Fruit fly (Drosophila melanogaster) whole organism, prepupa: ENCODE measurements around the gene TwdlY.

Experiments
- CG10631 ChIP-seq: fragments of 200-800 bp; sonication (Bioruptor generic); optimal IDR thresholded peaks from 2 replicates; lab custom pipeline; 2016; ENCODE audit warnings: missing biosample characterization, missing genetic modification characterization
- CG10669 ChIP-seq: fragments of 200-800 bp; sonication (Bioruptor generic); optimal IDR thresholded peaks from 3 replicates; lab custom pipeline; 2018; ENCODE audit warnings: missing biosample characterization, mild to moderate bottlenecking, missing genetic modification characterization, moderate library complexity
- CG11294 ChIP-seq: fragments of 200-800 bp; sonication (Bioruptor generic); IDR thresholded peaks from 2 replicates; pipeline ENCODE4 v1.3.6; 2022; ENCODE audit warnings: missing biosample characterization, missing genetic modification characterization
- CG11762 ChIP-seq: fragments of 200-800 bp; sonication (Bioruptor generic); optimal IDR thresholded peaks from 3 replicates; lab custom pipeline; 2016; ENCODE audit warnings: missing biosample characterization, missing genetic modification characterization; ENCODE audit not compliant: insufficient read depth
- CG11902 ChIP-seq: fragments of 200-800 bp; sonication (Bioruptor generic); optimal IDR thresholded peaks from 3 replicates; lab custom pipeline; 2016; ENCODE audit warnings: missing biosample characterization, missing genetic modification characterization
- CG15336 ChIP-seq: fragments of 200-800 bp; sonication (Bioruptor generic); IDR thresholded peaks from 2 replicates; pipeline ENCODE4 v1.3.6; 2022; ENCODE audit warnings: missing biosample characterization, missing genetic modification characterization
- CG1621 ChIP-seq: fragments of 200-800 bp; sonication (Bioruptor generic); optimal IDR thresholded peaks from 3 replicates; lab custom pipeline; 2018; ENCODE audit warnings: missing biosample characterization, mild to moderate bottlenecking, missing genetic modification characterization
- CG3032 ChIP-seq: fragments of 200-800 bp; optimal IDR thresholded peaks from 2 replicates; lab custom pipeline; 2019; ENCODE audit warnings: missing biosample characterization, mild to moderate bottlenecking, missing genetic modification characterization, moderate library complexity
- CG34406 ChIP-seq: fragments of 200-800 bp; sonication (Bioruptor generic); optimal IDR thresholded peaks from 3 replicates; lab custom pipeline; 2016; ENCODE audit warnings: missing biosample characterization, missing genetic modification characterization
- CG3919 ChIP-seq: fragments of 200-800 bp; sonication (Bioruptor generic); optimal IDR thresholded peaks from 3 replicates; lab custom pipeline; 2016; ENCODE audit warnings: missing biosample characterization, missing genetic modification characterization
- CG6163 ChIP-seq: fragments of 200-800 bp; sonication (Bioruptor generic); IDR thresholded peaks from 3 replicates; pipeline ENCODE4 v1.3.6; 2022; ENCODE audit warnings: missing biosample characterization, missing genetic modification characterization
- CG6276 ChIP-seq: fragments of 200-800 bp; sonication (Bioruptor generic); optimal IDR thresholded peaks from 2 replicates; lab custom pipeline; 2017; ENCODE audit warnings: missing biosample characterization, mild to moderate bottlenecking, missing genetic modification characterization
- CG6792 ChIP-seq: fragments of 200-800 bp; sonication (Bioruptor generic); optimal IDR thresholded peaks from 3 replicates; lab custom pipeline; 2016; ENCODE audit warnings: missing biosample characterization, missing genetic modification characterization
- CG6854 ChIP-seq: fragments of 200-800 bp; sonication (Bioruptor generic); optimal IDR thresholded peaks from 2 replicates; lab custom pipeline; 2017; ENCODE audit warnings: missing biosample characterization, mild to moderate bottlenecking, missing genetic modification characterization
- CG8119 ChIP-seq: fragments of 200-800 bp; sonication (Bioruptor generic); IDR thresholded peaks from 3 replicates; pipeline ENCODE4 v1.3.6; 2022; ENCODE audit warnings: missing biosample characterization, missing genetic modification characterization
- CG8319 ChIP-seq: fragments of 200-800 bp; sonication (Bioruptor generic); optimal IDR thresholded peaks from 3 replicates; lab custom pipeline; 2016; ENCODE audit warnings: missing biosample characterization, missing genetic modification characterization
- CG8632 ChIP-seq: fragments of 200-800 bp; sonication (Bioruptor generic); optimal IDR thresholded peaks from 3 replicates; lab custom pipeline; 2016; ENCODE audit warnings: missing biosample characterization, missing genetic modification characterization
- CG9139 ChIP-seq: fragments of 200-800 bp; sonication (Bioruptor generic); optimal IDR thresholded peaks from 3 replicates; lab custom pipeline; 2017; ENCODE audit warnings: missing biosample characterization, mild to moderate bottlenecking, missing genetic modification characterization
- Eip75B ChIP-seq: fragments of 200-800 bp; sonication (Bioruptor generic); optimal IDR thresholded peaks from 3 replicates; lab custom pipeline; 2016; ENCODE audit warnings: missing biosample characterization, missing genetic modification characterization
- Eip78C ChIP-seq: fragments of 200-800 bp; sonication (Bioruptor generic); peaks from one replicate; lab custom pipeline; 2016; ENCODE audit warnings: missing biosample characterization, missing genetic modification characterization
- Eip93F ChIP-seq: fragments of 200-800 bp; sonication (Bioruptor generic); optimal IDR thresholded peaks from 2 replicates; lab custom pipeline; 2016; ENCODE audit warnings: missing biosample characterization, mild to moderate bottlenecking, missing genetic modification characterization
- Ets96B ChIP-seq: fragments of 200-800 bp; optimal IDR thresholded peaks from 2 replicates; lab custom pipeline; 2019; ENCODE audit warnings: missing biosample characterization, mild to moderate bottlenecking, missing genetic modification characterization, moderate library complexity
- Lpt ChIP-seq: fragments of 200-800 bp; sonication (Bioruptor generic); optimal IDR thresholded peaks from 3 replicates; lab custom pipeline; 2016; ENCODE audit warnings: missing biosample characterization, missing genetic modification characterization
- Smox ChIP-seq: fragments of 200-800 bp; sonication (Bioruptor generic); optimal IDR thresholded peaks from 3 replicates; lab custom pipeline; 2016; ENCODE audit warnings: missing biosample characterization, missing genetic modification characterization
- Sox14 ChIP-seq: fragments of 200-800 bp; sonication (Bioruptor generic); optimal IDR thresholded peaks from 3 replicates; lab custom pipeline; 2016; ENCODE audit warnings: missing biosample characterization, missing genetic modification characterization
- achi ChIP-seq: fragments of 200-800 bp; sonication (Bioruptor generic); optimal IDR thresholded peaks from 3 replicates; lab custom pipeline; 2016; ENCODE audit warnings: missing biosample characterization, missing genetic modification characterization
- acj6 ChIP-seq: fragments of 200-800 bp; sonication (Bioruptor generic); optimal IDR thresholded peaks from 3 replicates; lab custom pipeline; 2016; ENCODE audit warnings: missing biosample characterization, missing genetic modification characterization
- dsx ChIP-seq: fragments of 200-800 bp; optimal IDR thresholded peaks from 3 replicates; lab custom pipeline; 2019; ENCODE audit warnings: missing biosample characterization, mild to moderate bottlenecking, missing genetic modification characterization, moderate library complexity; ENCODE audit not compliant: poor library complexity, severe bottlenecking
- eg ChIP-seq: fragments of 200-800 bp; sonication (Bioruptor generic); IDR thresholded peaks from 3 replicates; pipeline ENCODE4 v1.3.6; 2022; ENCODE audit warnings: missing biosample characterization, missing genetic modification characterization
- fd85E ChIP-seq: fragments of 200-800 bp; sonication (Bioruptor generic); optimal IDR thresholded peaks from 3 replicates; lab custom pipeline; 2016; ENCODE audit warnings: missing biosample characterization, missing genetic modification characterization
- fkh ChIP-seq: fragments of 200-800 bp; sonication (Bioruptor generic); optimal IDR thresholded peaks from 3 replicates; lab custom pipeline; 2017; ENCODE audit warnings: missing biosample characterization, mild to moderate bottlenecking, missing genetic modification characterization, moderate library complexity
- net ChIP-seq: fragments of 200-800 bp; sonication (Bioruptor generic); optimal IDR thresholded peaks from 3 replicates; lab custom pipeline; 2016; ENCODE audit warnings: missing biosample characterization, missing genetic modification characterization
- pdm3 ChIP-seq: fragments of 200-800 bp; sonication (Bioruptor generic); optimal IDR thresholded peaks from 3 replicates; lab custom pipeline; 2016; ENCODE audit warnings: missing biosample characterization, missing genetic modification characterization
- ss ChIP-seq, 2 experiments: fragments of 200-800 bp; sonication (Bioruptor generic); optimal IDR thresholded peaks; 2 replicates in 1 of 2; 3 replicates in 1 of 2; lab custom pipeline; 2017 to 2018; ENCODE audit warnings: mild to moderate bottlenecking in 2 of 2, missing biosample characterization in 2 of 2, missing genetic modification characterization in 2 of 2, moderate library complexity in 1 of 2
- svp ChIP-seq: fragments of 200-800 bp; sonication (Bioruptor generic); peaks from one replicate; lab custom pipeline; 2016; ENCODE audit warnings: missing biosample characterization, missing genetic modification characterization
- topi ChIP-seq: fragments of 200-800 bp; sonication (Bioruptor generic); optimal IDR thresholded peaks from 3 replicates; lab custom pipeline; 2016; ENCODE audit warnings: missing biosample characterization, missing genetic modification characterization
- vri ChIP-seq: fragments of 200-800 bp; sonication (Bioruptor generic); optimal IDR thresholded peaks from 3 replicates; lab custom pipeline; 2016; ENCODE audit warnings: missing biosample characterization, mild to moderate bottlenecking, missing genetic modification characterization

TwdlY gene

DNA sequence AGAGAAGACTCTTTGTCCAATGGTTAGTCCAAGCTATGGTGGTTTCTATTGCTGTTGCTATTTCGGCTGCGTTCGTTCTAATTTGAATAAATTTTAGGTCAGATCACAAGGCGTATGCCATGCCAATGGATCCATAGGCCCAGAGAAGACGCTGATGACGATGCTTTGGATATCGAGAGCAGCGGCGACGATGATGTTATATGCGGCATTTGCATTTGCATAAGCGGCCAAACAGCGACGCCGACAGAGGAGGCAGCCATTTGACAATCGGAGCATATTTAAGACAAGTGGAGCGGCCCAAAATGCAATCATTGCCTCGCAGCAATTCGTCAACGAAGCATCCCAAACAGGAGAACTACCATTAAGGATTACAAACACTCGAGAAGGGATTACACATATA, at the start of gene TwdlY:
TSS of gene TwdlY (plus strand) at position 301 of the 400 bp plus-strand sequence.
- TF ChIP-seq CG11762 (GFP tag; lab: Kevin White, UChicago) (no peak), eg (GFP tag; lab: Robert Waterston, UW) (no peak), svp (GFP tag; lab: Kevin White, UChicago) (no peak), Eip75B (GFP tag; lab: Kevin White, UChicago) (no peak), Smox (GFP tag; lab: Kevin White, UChicago) (no peak), acj6 (GFP tag; lab: Kevin White, UChicago) (no peak), CG11902 (GFP tag; lab: Kevin White, UChicago) (no peak), achi (GFP tag; lab: Kevin White, UChicago) (no peak), CG1621 (no peak), ss (GFP tag; optimal IDR thresholded peaks at IDR 0.05; lab: Kevin White, UChicago) (no peak), CG8632 (GFP tag; lab: Kevin White, UChicago) (no peak), CG8319 (GFP tag; lab: Kevin White, UChicago) (no peak), CG9139 (no peak), CG15336 (GFP tag; lab: Robert Waterston, UW) (no peak), CG3919 (GFP tag; lab: Kevin White, UChicago) (no peak), dsx (GFP tag; lab: Kevin White, UChicago) (no peak), CG34406 (GFP tag; lab: Kevin White, UChicago) (no peak), Lpt (no peak), topi (GFP tag; lab: Kevin White, UChicago) (no peak)

- TF ChIP-seq fkh (no peak), CG6854 (no peak), CG6792 (GFP tag; lab: Kevin White, UChicago) (no peak), ss (GFP tag; optimal IDR thresholded peaks at IDR 0.05; lab: Kevin White, UChicago) (no peak), CG6276 (GFP tag; lab: Kevin White, UChicago) (no peak), net (GFP tag; lab: Kevin White, UChicago) (no peak), Eip78C (GFP tag; lab: Kevin White, UChicago) (no peak), Sox14 (no peak), pdm3 (GFP tag; lab: Kevin White, UChicago) (no peak), CG10669 (GFP tag; lab: Kevin White, UChicago) (no peak), CG3919 (GFP tag; lab: Kevin White, UChicago) (no peak), CG8632 (GFP tag; lab: Kevin White, UChicago) (no peak)
Observed at dm6 chrX:16687400-16688105, 47.2 kb upstream of the TwdlY start.

dm6 chrX:16688106-16688459, 46.7 kb upstream of the TwdlY start:
- TF ChIP-seq fd85E (no peak), vri (no peak)

DNA sequence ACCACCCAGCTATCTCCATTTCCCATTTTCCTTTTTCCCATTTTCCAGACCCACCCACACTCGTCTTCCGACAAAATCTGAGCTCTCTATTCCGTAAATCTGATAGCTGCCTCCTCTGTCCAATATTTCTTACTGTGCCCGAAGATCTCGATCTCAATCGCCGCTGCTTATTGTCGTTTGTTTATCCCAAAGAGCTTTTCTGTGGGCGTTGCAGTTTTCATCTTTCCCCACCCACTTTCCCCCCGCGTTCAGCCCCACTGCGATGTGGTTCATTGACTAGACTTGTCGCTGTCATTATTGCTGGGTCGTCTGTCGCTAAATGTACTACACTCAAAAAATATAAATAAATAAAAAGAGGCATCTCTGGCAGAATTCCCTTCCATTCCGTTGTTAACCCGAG, 45.4 kb upstream of the TwdlY start:
- TF ChIP-seq net (GFP tag; lab: Kevin White, UChicago) (no peak), svp (GFP tag; lab: Kevin White, UChicago) (no peak), CG34406 (GFP tag; lab: Kevin White, UChicago) (no peak), Ets96B (tag; lab: Kevin White, UChicago) (no peak)

DNA sequence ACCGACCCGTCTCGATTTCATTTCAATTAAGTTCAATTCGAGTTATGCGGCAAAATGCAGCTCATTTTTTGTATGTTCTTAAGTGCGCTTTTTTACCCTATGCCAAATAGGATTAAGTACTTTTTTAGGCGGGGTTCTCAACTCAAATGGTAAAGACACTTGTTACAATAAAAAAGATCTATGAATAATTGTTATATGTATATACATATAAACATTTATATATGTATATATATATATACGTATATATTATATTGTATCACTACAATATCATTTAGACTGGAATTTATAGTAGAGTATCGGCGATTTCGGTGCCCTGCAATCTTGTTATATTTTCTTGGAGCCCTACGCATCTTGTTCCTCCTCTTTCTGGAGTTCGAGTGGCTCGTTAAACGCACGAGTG, 44.8 kb upstream of the TwdlY start:
- TF ChIP-seq Eip93F (GFP tag; lab: Kevin White, UChicago) = no peak
- peak; percentile 30 for TF ChIP-seq dsx (GFP tag; lab: Kevin White, UChicago)
- TF ChIP-seq svp (GFP tag; lab: Kevin White, UChicago) = peak; percentile 9
- TF ChIP-seq CG8319 (GFP tag; lab: Kevin White, UChicago) = no peak
- no peak for TF ChIP-seq CG15336 (GFP tag; lab: Robert Waterston, UW)
- TF ChIP-seq CG6163 (GFP tag; lab: Robert Waterston, UW) = 0 out of 3 replicates have a peak, but pooled peaks have one; percentile 6
- TF ChIP-seq ss (GFP tag; optimal IDR thresholded peaks at IDR 0.05; lab: Kevin White, UChicago) = no peak
- TF ChIP-seq fd85E = no peak
- TF ChIP-seq CG8119 (GFP tag; lab: Robert Waterston, UW) = peak; percentile 51; the same call in 1 of the 3 replicates
- TF ChIP-seq Eip78C (GFP tag; lab: Kevin White, UChicago) = peak; percentile 37
- no peak for TF ChIP-seq CG6276 (GFP tag; lab: Kevin White, UChicago)
- no peak for TF ChIP-seq CG10631
- no peak for TF ChIP-seq fkh
- peak; percentile 5 for TF ChIP-seq CG3032 (tag; lab: Kevin White, UChicago)
- peak; percentile 10 for TF ChIP-seq Ets96B (tag; lab: Kevin White, UChicago)
- no peak for TF ChIP-seq CG11294 (GFP tag; lab: Robert Waterston, UW)
